Fruit fly (Drosophila melanogaster) whole organism, embryonic: ENCODE measurements around the gene Art3.

ENCODE experiments used
- Atf3 ChIP-seq: fragments of 200-800 bp; sonication (Bioruptor generic); optimal IDR thresholded peaks from 3 replicates; lab custom pipeline; 2016; ENCODE audit warnings: missing biosample characterization, missing genetic modification characterization
- Bgb ChIP-seq: fragments of 200-800 bp; sonication (Bioruptor generic); IDR thresholded peaks from 2 replicates; pipeline ENCODE4 v1.3.6; 2022; ENCODE audit warnings: missing biosample characterization, missing genetic modification characterization; ENCODE audit not compliant: partially characterized antibody
- CG10431 ChIP-seq: fragments of 200-800 bp; sonication (Bioruptor generic); optimal IDR thresholded peaks from 3 replicates; lab custom pipeline; 2018; ENCODE audit warnings: missing biosample characterization, mild to moderate bottlenecking, missing genetic modification characterization
- CG10543 ChIP-seq: fragments of 200-800 bp; sonication (Bioruptor generic); optimal IDR thresholded peaks from 3 replicates; lab custom pipeline; 2017; ENCODE audit warnings: missing biosample characterization, mild to moderate bottlenecking, missing genetic modification characterization, moderate library complexity
- CG12155 ChIP-seq: fragments of 200-800 bp; sonication (Bioruptor generic); optimal IDR thresholded peaks from 3 replicates; lab custom pipeline; 2016; ENCODE audit warnings: missing biosample characterization, missing genetic modification characterization
- CG12391 ChIP-seq: fragments of 200-800 bp; sonication (Bioruptor generic); optimal IDR thresholded peaks from 3 replicates; lab custom pipeline; 2018; ENCODE audit warnings: missing biosample characterization, mild to moderate bottlenecking, missing genetic modification characterization, moderate library complexity
- CG13287 ChIP-seq: fragments of 200-800 bp; sonication (Bioruptor generic); IDR thresholded peaks from 2 replicates; pipeline ENCODE4 v1.3.6; 2022; ENCODE audit warnings: missing biosample characterization, missing genetic modification characterization; ENCODE audit not compliant: partially characterized antibody
- CG16815 ChIP-seq: fragments of 200-800 bp; sonication (Bioruptor generic); optimal IDR thresholded peaks from 3 replicates; lab custom pipeline; 2017; ENCODE audit warnings: missing biosample characterization, mild to moderate bottlenecking, missing genetic modification characterization
- CG2120 ChIP-seq: fragments of 200-800 bp; sonication (Bioruptor generic); optimal IDR thresholded peaks from 3 replicates; lab custom pipeline; 2016; ENCODE audit warnings: missing biosample characterization, missing genetic modification characterization
- CG3281 ChIP-seq: fragments of 200-800 bp; sonication (Bioruptor generic); optimal IDR thresholded peaks from 3 replicates; lab custom pipeline; 2017; ENCODE audit warnings: missing biosample characterization, mild to moderate bottlenecking, missing genetic modification characterization
- CG33213 ChIP-seq: fragments of 200-800 bp; sonication (Bioruptor generic); optimal IDR thresholded peaks from 3 replicates; lab custom pipeline; 2016; ENCODE audit warnings: missing biosample characterization, missing genetic modification characterization
- CG34376 ChIP-seq: fragments of 200-800 bp; sonication (Bioruptor generic); optimal IDR thresholded peaks from 2 replicates; lab custom pipeline; 2018; ENCODE audit warnings: missing biosample characterization, mild to moderate bottlenecking, missing genetic modification characterization
- CG3847 ChIP-seq: fragments of 200-800 bp; sonication (Bioruptor generic); IDR thresholded peaks from 2 replicates; pipeline ENCODE4 v1.3.6; 2022; ENCODE audit warnings: missing biosample characterization, missing genetic modification characterization
- CG4282 ChIP-seq: fragments of 200-800 bp; sonication (Bioruptor generic); optimal IDR thresholded peaks from 2 replicates; lab custom pipeline; 2016; ENCODE audit warnings: missing biosample characterization, missing genetic modification characterization
- CG6765 ChIP-seq: fragments of 200-800 bp; sonication (Bioruptor generic); optimal IDR thresholded peaks from 3 replicates; lab custom pipeline; 2017; ENCODE audit warnings: missing biosample characterization, mild to moderate bottlenecking, missing genetic modification characterization
- CG7745 ChIP-seq: fragments of 200-800 bp; sonication (Bioruptor generic); optimal IDR thresholded peaks from 2 replicates; lab custom pipeline; 2018; ENCODE audit warnings: missing biosample characterization, mild to moderate bottlenecking, missing genetic modification characterization, moderate library complexity
- CG7839 ChIP-seq: fragments of 200-800 bp; sonication (Bioruptor generic); optimal IDR thresholded peaks from 3 replicates; lab custom pipeline; 2018; ENCODE audit warnings: missing biosample characterization, mild to moderate bottlenecking, missing genetic modification characterization, moderate library complexity
- D ChIP-seq, 2 experiments: fragments of 200-800 bp in 1 of 2; fragments of >200 bp in 1 of 2; sonication (Bioruptor generic) in 1 of 2; optimal IDR thresholded peaks; 2 replicates in 1 of 2; 3 replicates in 1 of 2; lab custom pipeline; 2017; ENCODE audit warnings: mild to moderate bottlenecking in 1 of 2, missing biosample characterization in 1 of 2, missing genetic modification characterization in 1 of 2, missing genetic modification reagents in 1 of 2
- Dad ChIP-seq: fragments of 200-800 bp; sonication (Bioruptor generic); optimal IDR thresholded peaks from 3 replicates; lab custom pipeline; 2016; ENCODE audit warnings: missing biosample characterization, missing genetic modification characterization
- Dref ChIP-seq: fragments of 200-800 bp; sonication (Bioruptor generic); IDR thresholded peaks from 2 replicates; pipeline ENCODE4 v1.3.6; 2022; ENCODE audit warnings: missing biosample characterization, missing genetic modification characterization
- ERR ChIP-seq: fragments of 200-800 bp; sonication (Bioruptor generic); optimal IDR thresholded peaks from 2 replicates; lab custom pipeline; 2016; ENCODE audit warnings: missing biosample characterization, missing genetic modification characterization
- Ets65A ChIP-seq: fragments of 200-800 bp; sonication (Bioruptor generic); peaks from one replicate; lab custom pipeline; 2016; ENCODE audit warnings: missing biosample characterization, missing genetic modification characterization
- Fer2 ChIP-seq: fragments of 200-800 bp; sonication (Bioruptor generic); optimal IDR thresholded peaks from 2 replicates; lab custom pipeline; 2018; ENCODE audit warnings: missing biosample characterization, mild to moderate bottlenecking, missing genetic modification characterization, moderate library complexity
- Gug ChIP-seq: fragments of 200-800 bp; sonication (Bioruptor generic); IDR thresholded peaks from 4 replicates; pipeline ENCODE4 v1.3.6; 2022; ENCODE audit warnings: missing biosample characterization, missing genetic modification characterization
- MBD-R2 ChIP-seq: fragments of 200-800 bp; sonication (Bioruptor generic); IDR thresholded peaks from 2 replicates; pipeline ENCODE4 v1.3.6; 2022; ENCODE audit warnings: missing biosample characterization, missing genetic modification characterization
- NC2β ChIP-seq: fragments of 200-800 bp; sonication (Bioruptor generic); optimal IDR thresholded peaks from 2 replicates; lab custom pipeline; 2016; ENCODE audit warnings: missing biosample characterization, missing genetic modification characterization
- NFAT ChIP-seq: fragments of 200-800 bp; sonication (Bioruptor generic); IDR thresholded peaks from 2 replicates; pipeline ENCODE4 v1.3.6; 2022; ENCODE audit warnings: missing biosample characterization, missing genetic modification characterization
- Sin3A ChIP-seq: fragments of >200 bp; optimal IDR thresholded peaks from 2 replicates; lab custom pipeline; 2018
- Sry-δ ChIP-seq: fragments of 200-800 bp; sonication (Bioruptor generic); optimal IDR thresholded peaks from 2 replicates; lab custom pipeline; 2016; ENCODE audit warnings: missing biosample characterization, missing genetic modification characterization
- Vsx1 ChIP-seq: fragments of 200-800 bp; sonication (Bioruptor generic); optimal IDR thresholded peaks from 2 replicates; lab custom pipeline; 2017; ENCODE audit warnings: missing biosample characterization, mild to moderate bottlenecking, missing genetic modification characterization, missing genetic modification reagents
- ac ChIP-seq: fragments of 200-800 bp; sonication (Bioruptor generic); optimal IDR thresholded peaks from 3 replicates; lab custom pipeline; 2017; ENCODE audit warnings: missing biosample characterization, mild to moderate bottlenecking, missing genetic modification characterization
- ato ChIP-seq: fragments of 200-800 bp; sonication (Bioruptor generic); IDR thresholded peaks from 2 replicates; pipeline ENCODE4 v1.3.6; 2022; ENCODE audit warnings: missing biosample characterization, missing genetic modification characterization; ENCODE audit not compliant: partially characterized antibody
- bab2 ChIP-seq: fragments of 200-800 bp; sonication (Bioruptor generic); optimal IDR thresholded peaks from 2 replicates; lab custom pipeline; 2016; ENCODE audit warnings: missing biosample characterization, missing genetic modification characterization
- ci ChIP-seq: fragments of 200-800 bp; sonication (Bioruptor generic); IDR thresholded peaks from 3 replicates; pipeline ENCODE4 v1.3.6; 2022; ENCODE audit warnings: missing biosample characterization, missing genetic modification characterization
- dati ChIP-seq: fragments of 200-800 bp; sonication (Bioruptor generic); IDR thresholded peaks from 2 replicates; pipeline ENCODE4 v1.3.6; 2022; ENCODE audit warnings: missing biosample characterization, missing genetic modification characterization
- ems ChIP-seq: fragments of 200-800 bp; sonication (Bioruptor generic); optimal IDR thresholded peaks from 3 replicates; lab custom pipeline; 2016; ENCODE audit warnings: missing biosample characterization, missing genetic modification characterization
- fd96Cb ChIP-seq: fragments of 200-800 bp; sonication (Bioruptor generic); optimal IDR thresholded peaks from 2 replicates; lab custom pipeline; 2018; ENCODE audit warnings: missing biosample characterization, mild to moderate bottlenecking, missing genetic modification characterization, moderate library complexity
- gfzf ChIP-seq: fragments of 200-800 bp; sonication (Bioruptor generic); optimal IDR thresholded peaks from 2 replicates; lab custom pipeline; 2016; ENCODE audit warnings: missing biosample characterization, mild to moderate bottlenecking, missing genetic modification characterization, moderate library complexity
- hbn ChIP-seq: fragments of 200-800 bp; sonication (Bioruptor generic); IDR thresholded peaks from 2 replicates; pipeline ENCODE4 v1.3.6; 2022; ENCODE audit warnings: missing biosample characterization, missing genetic modification characterization; ENCODE audit not compliant: partially characterized antibody
- maf-S ChIP-seq: fragments of 200-800 bp; sonication (Bioruptor generic); optimal IDR thresholded peaks from 2 replicates; lab custom pipeline; 2016; ENCODE audit warnings: missing biosample characterization, missing genetic modification characterization
- nerfin-1 ChIP-seq: fragments of 200-800 bp; sonication (Bioruptor generic); optimal IDR thresholded peaks from 3 replicates; lab custom pipeline; 2019; ENCODE audit warnings: missing biosample characterization, mild to moderate bottlenecking, missing genetic modification characterization, moderate library complexity
- nerfin-2 ChIP-seq: fragments of 200-800 bp; sonication (Bioruptor generic); IDR thresholded peaks from 2 replicates; pipeline ENCODE4 v1.3.6; 2022; ENCODE audit warnings: missing biosample characterization, missing genetic modification characterization; ENCODE audit not compliant: partially characterized antibody
- pzg ChIP-seq: fragments of 200-800 bp; sonication (Bioruptor generic); optimal IDR thresholded peaks from 3 replicates; lab custom pipeline; 2018; ENCODE audit warnings: missing biosample characterization, mild to moderate bottlenecking, missing genetic modification characterization, moderate library complexity
- shn ChIP-seq: fragments of 200-800 bp; sonication (Bioruptor generic); optimal IDR thresholded peaks from 3 replicates; lab custom pipeline; 2016; ENCODE audit warnings: missing biosample characterization, missing genetic modification characterization
- slbo ChIP-seq: fragments of 200-800 bp; sonication (Bioruptor generic); IDR thresholded peaks from 2 replicates; pipeline ENCODE4 v1.3.6; 2022; ENCODE audit warnings: missing biosample characterization, missing genetic modification characterization
- ssp ChIP-seq: fragments of 200-800 bp; sonication (Bioruptor generic); IDR thresholded peaks from 2 replicates; pipeline ENCODE4 v1.3.6; 2022; ENCODE audit warnings: missing biosample characterization, missing genetic modification characterization
- tup ChIP-seq: fragments of 200-800 bp; sonication (Bioruptor generic); optimal IDR thresholded peaks from 2 replicates; lab custom pipeline; 2016; ENCODE audit warnings: missing biosample characterization, mild to moderate bottlenecking, missing genetic modification characterization, moderate library complexity
- vnd ChIP-seq: fragments of 200-800 bp; sonication (Bioruptor generic); IDR thresholded peaks from 3 replicates; pipeline ENCODE4 v1.3.6; 2022; ENCODE audit warnings: missing biosample characterization, missing genetic modification characterization; ENCODE audit not compliant: partially characterized antibody

Gene Art3

DNA sequence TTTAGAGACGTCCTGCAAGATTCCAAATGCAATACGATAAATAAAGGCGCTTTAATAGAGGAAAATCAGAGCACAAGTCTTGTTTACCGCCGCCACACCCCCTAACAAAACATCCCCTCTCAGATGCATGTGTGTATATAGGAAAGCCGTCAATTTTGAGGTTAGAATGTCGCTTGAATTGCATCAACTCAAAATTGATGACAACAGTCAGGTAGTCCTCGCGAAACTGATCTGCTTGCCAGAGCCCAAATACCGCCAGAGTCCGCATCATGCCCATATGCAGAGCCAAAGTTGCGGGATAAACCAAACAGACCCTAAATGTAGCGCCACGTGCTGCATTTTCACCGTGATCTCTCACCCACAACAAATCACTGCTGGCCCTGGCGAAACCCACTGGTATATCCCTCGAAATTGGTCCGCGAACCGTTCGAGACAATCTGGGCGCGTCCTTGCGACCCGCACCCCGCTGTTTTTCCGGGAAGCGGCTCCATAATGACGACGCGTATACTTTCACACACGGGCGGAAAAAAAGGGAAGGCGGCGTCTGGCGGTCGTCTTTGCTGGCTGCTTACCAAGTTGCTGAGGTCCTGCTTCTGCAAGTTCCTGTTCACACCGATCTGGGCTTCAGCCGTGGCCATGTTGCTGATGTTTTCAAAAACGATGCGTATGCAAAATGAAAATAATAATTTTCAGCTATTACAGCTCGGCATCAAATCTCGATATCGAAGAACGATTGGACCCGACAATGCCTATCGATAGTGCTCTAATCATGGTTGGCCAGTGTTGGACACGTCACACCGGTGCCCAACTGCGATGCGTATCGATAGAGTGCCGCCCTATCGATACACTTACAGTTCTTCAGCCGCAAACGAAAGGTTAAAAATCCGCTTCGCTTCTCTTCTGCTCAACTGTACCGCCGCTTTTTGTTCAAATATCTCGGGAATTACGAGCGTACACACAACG lies 33.8 kb upstream of the Art3 start, which contains the start of the genes eIF2gamma and Set (continued):
- peak; percentile 99 for TF ChIP-seq Bgb (GFP tag; lab: Robert Waterston, UW)
- no peak for TF ChIP-seq dati (GFP tag; lab: Robert Waterston, UW)
- TF ChIP-seq tup (GFP tag; lab: Kevin White, UChicago), result peak; percentile 13
- TF ChIP-seq fd96Cb (tag; lab: Kevin White, UChicago), result no peak
- TF ChIP-seq bab2 (GFP tag; lab: Kevin White, UChicago), result peak; percentile 26
- TF ChIP-seq CG13287 (GFP tag; lab: Robert Waterston, UW), result peak; percentile 97
- TF ChIP-seq ERR (GFP tag; lab: Kevin White, UChicago), result peak; percentile 60
- TF ChIP-seq hbn (GFP tag; lab: Robert Waterston, UW), result peak; percentile 97
- TF ChIP-seq NC2β (GFP tag; lab: Kevin White, UChicago), result peak; percentile 2
- peak; percentile 3 for TF ChIP-seq CG33213 (GFP tag; lab: Kevin White, UChicago)
- peak; percentile 58; the same call in 1 of the 4 replicates for TF ChIP-seq Gug (GFP tag; lab: Robert Waterston, UW)
- peak; percentile 17 for TF ChIP-seq maf-S (GFP tag; lab: Kevin White, UChicago)
- peak; percentile 72 for TF ChIP-seq CG3847 (GFP tag; lab: Robert Waterston, UW)
- TF ChIP-seq gfzf (GFP tag; lab: Kevin White, UChicago), result peak; percentile 22
- peak; percentile 39 for TF ChIP-seq CG34376 (GFP tag; lab: Kevin White, UChicago)
- peak; percentile 44 for TF ChIP-seq Dad (GFP tag; lab: Kevin White, UChicago)
- TF ChIP-seq CG2120, result peak; percentile 61
- peak; percentile 98 for TF ChIP-seq Ets65A (GFP tag; lab: Kevin White, UChicago)
- no peak for TF ChIP-seq ac (GFP tag; lab: Kevin White, UChicago)
- no peak for TF ChIP-seq Fer2 (tag; lab: Kevin White, UChicago)
- TF ChIP-seq nerfin-1 (tag; lab: Kevin White, UChicago), result peak; percentile 58
- TF ChIP-seq slbo (GFP tag; lab: Robert Waterston, UW), result peak; percentile 72
- peak; percentile 15 for TF ChIP-seq CG10431
- TF ChIP-seq ssp (GFP tag; lab: Robert Waterston, UW), result peak; percentile 52
- peak; percentile 96 for TF ChIP-seq vnd (GFP tag; lab: Robert Waterston, UW)
- peak; percentile 29 for TF ChIP-seq CG10543 (GFP tag; lab: Kevin White, UChicago)
- TF ChIP-seq Sry-δ (GFP tag; lab: Kevin White, UChicago), result peak; percentile 92
- peak; percentile 17 for TF ChIP-seq ems (GFP tag; lab: Kevin White, UChicago)
- TF ChIP-seq Vsx1 (GFP tag; lab: Kevin White, UChicago), result no peak
- no peak for TF ChIP-seq CG3281
- no peak for TF ChIP-seq CG6765
- no peak for TF ChIP-seq CG7839 (tag; lab: Kevin White, UChicago)
- TF ChIP-seq nerfin-2 (GFP tag; lab: Robert Waterston, UW), result peak; percentile 98
- peak; percentile 22 for TF ChIP-seq CG12391 (tag; lab: Kevin White, UChicago)
- TF ChIP-seq shn, result no peak
- 0 out of 3 replicates have a peak, but pooled peaks have one; percentile 55 for TF ChIP-seq ci (GFP tag; lab: Robert Waterston, UW)
- TF ChIP-seq ato (GFP tag; lab: Robert Waterston, UW), result peak; percentile 99
- peak; percentile 96 for TF ChIP-seq pzg (GFP tag; lab: Kevin White, UChicago)
- peak; percentile 66 for TF ChIP-seq NFAT
- TF ChIP-seq MBD-R2 (GFP tag; lab: Robert Waterston, UW), result peak; percentile 88
- no peak for TF ChIP-seq CG16815 (GFP tag; lab: Kevin White, UChicago)
- no peak for TF ChIP-seq CG7745 (tag; lab: Kevin White, UChicago)
- no peak for TF ChIP-seq CG4282
- TF ChIP-seq Atf3, result peak; percentile 28
- peak; percentile 67 for TF ChIP-seq Sin3A
- peak; percentile 30 for TF ChIP-seq CG12155 (GFP tag; lab: Kevin White, UChicago)
- TF ChIP-seq D (optimal IDR thresholded peaks at IDR 0.05; lab: Kevin White, UChicago), result peak; percentile 43
- no peak for TF ChIP-seq D (GFP tag; optimal IDR thresholded peaks at IDR 0.05; lab: Kevin White, UChicago)
- peak; percentile 100 for TF ChIP-seq Dref
